Fruit fly (Drosophila melanogaster): ENCODE measurements around the gene CG7194.

The CG7194 gene

DNA sequence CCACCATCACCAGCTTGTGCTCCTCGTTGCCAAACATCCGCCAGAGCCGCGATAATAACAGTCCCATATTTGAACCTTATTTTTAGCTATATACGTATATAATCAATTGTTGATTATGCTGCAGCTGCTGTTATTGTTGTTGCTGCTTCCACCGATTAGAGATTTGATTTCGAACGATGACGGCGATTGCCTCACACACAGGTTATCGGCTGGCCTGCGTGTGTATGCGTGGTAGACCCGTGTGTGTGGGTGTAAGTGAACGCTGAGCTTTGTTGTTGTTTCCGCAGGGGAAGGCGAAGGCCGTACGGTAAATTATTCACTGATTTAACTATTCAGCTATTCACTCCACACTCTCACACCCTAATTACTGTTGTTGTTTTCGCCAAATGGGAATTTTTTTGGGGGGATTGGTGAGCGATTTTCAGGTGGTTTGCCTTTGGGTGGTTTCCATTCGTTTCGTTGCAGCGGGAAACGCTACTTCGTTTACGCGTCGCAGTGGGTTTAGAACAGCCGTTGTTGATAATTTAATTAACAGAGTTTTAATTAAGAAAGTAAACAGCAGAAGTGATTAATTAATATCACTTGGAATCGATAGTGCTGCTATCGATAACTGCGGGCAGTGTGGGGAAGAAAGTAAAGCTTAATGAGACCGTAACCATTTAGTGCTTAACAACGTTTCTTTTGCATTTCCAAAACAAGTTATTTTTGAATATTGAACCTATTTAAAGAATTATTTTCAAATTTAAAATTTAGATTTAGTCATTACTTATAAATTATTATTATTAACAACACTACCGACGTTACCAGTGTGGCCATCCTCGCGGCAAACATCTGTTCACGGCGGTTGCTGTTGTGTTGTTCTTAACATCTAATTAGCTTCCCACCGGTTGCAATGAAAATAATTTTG, 4.4 kb downstream of the CG7194 start, which contains the start of the genes Arl5 and CG13671 (continued):
- no peak for TF ChIP-seq Neu2 (GFP tag; optimal IDR thresholded peaks at IDR 0.05; ENCODE audit: borderline replicate concordance)
- TF ChIP-seq CG1647 (GFP tag; optimal IDR thresholded peaks at IDR 0.05): peak; percentile 70
- TF ChIP-seq amos (GFP tag; IDR thresholded peaks at IDR 0.05; ENCODE audit: partially characterized antibody): peak; percentile 72

DNA sequence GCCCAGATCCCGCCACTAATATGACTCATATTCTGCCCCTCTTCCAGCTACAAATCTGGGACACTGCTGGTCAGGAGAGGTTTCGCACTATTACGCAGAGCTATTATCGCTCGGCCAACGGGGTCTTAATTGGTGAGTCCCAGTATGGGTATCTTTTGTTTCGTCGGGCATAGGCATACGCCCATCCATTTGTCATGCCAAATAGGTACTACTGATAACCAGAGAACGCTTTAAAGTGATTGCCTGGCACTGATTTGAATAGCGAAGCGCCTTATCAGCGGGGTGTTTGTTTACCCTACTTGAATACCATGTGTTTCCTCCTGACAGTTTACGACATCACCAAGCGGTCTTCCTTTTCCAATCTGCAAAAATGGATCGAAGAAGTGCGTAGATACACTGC, 6.4 kb downstream of the CG7194 start:
- TF ChIP-seq sug (tag; optimal IDR thresholded peaks at IDR 0.05) (peak; percentile 52), Sox102F (GFP tag; optimal IDR thresholded peaks at IDR 0.05) (no peak), Dll (GFP tag; IDR thresholded peaks at IDR 0.05; ENCODE audit: partially characterized antibody) (no peak), chif (GFP tag; optimal IDR thresholded peaks at IDR 0.05) (no peak), dmrt99B (tag; optimal IDR thresholded peaks at IDR 0.05) (no peak), CG15073 (GFP tag; optimal IDR thresholded peaks at IDR 0.05) (no peak), CG11093 (GFP tag; IDR thresholded peaks at IDR 0.05) (no peak), Sox100B (GFP tag; optimal IDR thresholded peaks at IDR 0.05) (no peak), zen2 (GFP tag; IDR thresholded peaks at IDR 0.05; ENCODE audit: partially characterized antibody) (no peak), CG32532 (GFP tag; IDR thresholded peaks at IDR 0.05) (no peak), CG15479 (GFP tag; optimal IDR thresholded peaks at IDR 0.05) (peak; percentile 63), CG13775 (GFP tag; optimal IDR thresholded peaks at IDR 0.05) (no peak), CG34376 (GFP tag; optimal IDR thresholded peaks at IDR 0.05) (peak; percentile 5), exex (tag; optimal IDR thresholded peaks at IDR 0.05) (peak; percentile 65), CG18599 (GFP tag; optimal IDR thresholded peaks at IDR 0.05) (no peak), Med (GFP tag) (peak; percentile 56), row (GFP tag; IDR thresholded peaks at IDR 0.05) (no peak), CG7928 (GFP tag; optimal IDR thresholded peaks at IDR 0.05) (no peak), Scr (GFP tag; IDR thresholded peaks at IDR 0.05; ENCODE audit: partially characterized antibody) (no peak), Nf-YC (tag; optimal IDR thresholded peaks at IDR 0.05) (no peak), Dad (GFP tag; optimal IDR thresholded peaks at IDR 0.05) (no peak), Ada2b (GFP tag; IDR thresholded peaks at IDR 0.05) (no peak), gcm (GFP tag; optimal IDR thresholded peaks at IDR 0.05) (no peak), sim (GFP tag; IDR thresholded peaks at IDR 0.05) (no peak), Sry-β (GFP tag; optimal IDR thresholded peaks at IDR 0.05) (no peak), mam (GFP tag; optimal IDR thresholded peaks at IDR 0.05) (no peak), Spps (tag; optimal IDR thresholded peaks at IDR 0.05) (no peak), hbn (GFP tag; IDR thresholded peaks at IDR 0.05; ENCODE audit: partially characterized antibody) (no peak), CG15011 (GFP tag; optimal IDR thresholded peaks at IDR 0.05) (no peak), CG8765 (GFP tag; IDR thresholded peaks at IDR 0.05) (no peak), grn (GFP tag; optimal IDR thresholded peaks at IDR 0.05) (peak; percentile 7), wdn (GFP tag; IDR thresholded peaks at IDR 0.05) (no peak), Vsx1 (GFP tag; optimal IDR thresholded peaks at IDR 0.05) (no peak), CG10321 (GFP tag; IDR thresholded peaks at IDR 0.05) (no peak), CG6654 (GFP tag; optimal IDR thresholded peaks at IDR 0.05) (no peak), CHES-1-like (GFP tag; optimal IDR thresholded peaks at IDR 0.05) (no peak), Opbp (GFP tag; IDR thresholded peaks at IDR 0.05; ENCODE audit: partially characterized antibody) (no peak), CG17912 (GFP tag; optimal IDR thresholded peaks at IDR 0.05) (no peak), stwl (tag; optimal IDR thresholded peaks at IDR 0.05) (no peak), B-H1 (GFP tag; IDR thresholded peaks at IDR 0.05) (no peak), luna (GFP tag; optimal IDR thresholded peaks at IDR 0.05) (no peak), MESR4 (GFP tag; optimal IDR thresholded peaks at IDR 0.05) (no peak), Stat92E (GFP tag; optimal IDR thresholded peaks at IDR 0.05) (no peak)

All from whole organism, embryonic.